Worm (Caenorhabditis elegans) whole organism, young adult: ENCODE results near the gene cyp-35D1.
A peak's percentile ranks its signal among the peaks of the same experiment; 100 is the strongest.

Source experiments
- C17E4.6 ChIP-seq: fragments of 200-800 bp; sonication (Bioruptor generic); IDR thresholded peaks from 2 replicates; pipeline ENCODE4 v1.3.6; 2022; ENCODE audit warnings: missing genetic modification reagents, missing genetic modification characterization, missing compliant biosample characterization
- D2030.7 ChIP-seq: fragments of 200-800 bp; sonication (Bioruptor generic); IDR thresholded peaks from 2 replicates; pipeline ENCODE4 v1.3.6; 2022; ENCODE audit warnings: missing genetic modification reagents, missing genetic modification characterization, missing compliant biosample characterization
- F33H1.4 ChIP-seq: fragments of 200-800 bp; sonication (Bioruptor generic); IDR thresholded peaks from 2 replicates; pipeline ENCODE4 v1.3.6; 2022; ENCODE audit warnings: missing genetic modification reagents, missing genetic modification characterization, missing compliant biosample characterization
- F55B11.4 ChIP-seq: sonication (generic microtip); optimal IDR thresholded peaks from 2 replicates; lab custom pipeline; 2016; ENCODE audit warnings: missing compliant biosample characterization, missing genetic modification characterization, borderline replicate concordance; ENCODE audit not compliant: insufficient read depth
- ZK185.1 ChIP-seq: sonication (generic microtip); optimal IDR thresholded peaks from 2 replicates; lab custom pipeline; 2016; ENCODE audit warnings: mild to moderate bottlenecking, missing genetic modification characterization, missing compliant biosample characterization; ENCODE audit not compliant: poor library complexity, severe bottlenecking
- aptf-2 ChIP-seq: fragments of 200-800 bp; sonication (Bioruptor generic); conservative IDR thresholded peaks from 2 replicates; pipeline ENCODE4 v1.3.6; 2022; ENCODE audit warnings: missing genetic modification reagents, missing genetic modification characterization, missing compliant biosample characterization
- aptf-3 ChIP-seq: fragments of 200-800 bp; sonication (Bioruptor generic); IDR thresholded peaks from 2 replicates; pipeline ENCODE4 v1.3.6; 2022; ENCODE audit warnings: missing genetic modification characterization, missing compliant biosample characterization
- bed-1 ChIP-seq: fragments of 200-800 bp; sonication (Bioruptor generic); IDR thresholded peaks from 2 replicates; pipeline ENCODE4 v1.3.6; 2022; ENCODE audit warnings: missing genetic modification reagents, missing genetic modification characterization, missing compliant biosample characterization
- cebp-1 ChIP-seq, 2 experiments: fragments of 200-800 bp in 1 of 2; sonication (Bioruptor generic) in 1 of 2; sonication (generic microtip) in 1 of 2; IDR thresholded peaks in 1 of 2; optimal IDR thresholded peaks in 1 of 2; 2 replicates each; pipeline versions ENCODE4 v1.3.6 to Lab custom; 2017 to 2022; ENCODE audit warnings: missing compliant biosample characterization in 2 of 2, missing genetic modification characterization in 2 of 2, mild to moderate bottlenecking in 1 of 2, missing genetic modification reagents in 1 of 2, moderate library complexity in 1 of 2
- cebp-2 ChIP-seq: fragments of 200-800 bp; sonication (Bioruptor generic); IDR thresholded peaks from 2 replicates; pipeline ENCODE4 v1.3.6; 2022; ENCODE audit warnings: missing genetic modification characterization, missing compliant biosample characterization
- ceh-58 ChIP-seq: fragments of 200-800 bp; sonication (Bioruptor generic); IDR thresholded peaks from 2 replicates; pipeline ENCODE4 v1.3.6; 2022; ENCODE audit warnings: missing genetic modification characterization, missing compliant biosample characterization
- ceh-79 ChIP-seq: sonication (generic microtip); optimal IDR thresholded peaks from 2 replicates; lab custom pipeline; 2017; ENCODE audit warnings: mild to moderate bottlenecking, missing genetic modification characterization, missing compliant biosample characterization
- dox-1 ChIP-seq: fragments of 200-800 bp; sonication (Bioruptor generic); IDR thresholded peaks from 2 replicates; pipeline ENCODE4 v1.3.6; 2022; ENCODE audit warnings: missing genetic modification reagents, missing genetic modification characterization, missing compliant biosample characterization
- dpff-1 ChIP-seq: sonication (generic microtip); optimal IDR thresholded peaks from 2 replicates; lab custom pipeline; 2017; ENCODE audit warnings: mild to moderate bottlenecking, missing genetic modification characterization, missing compliant biosample characterization
- dpl-1 ChIP-seq: fragments of 150-350 bp; optimal IDR thresholded peaks from 2 replicates; lab custom pipeline; 2014; ENCODE audit warnings: missing biosample characterization, missing genetic modification reagents, missing genetic modification characterization
- efl-1 ChIP-seq: fragments of 150-350 bp; optimal IDR thresholded peaks from 2 replicates; lab custom pipeline; 2014; ENCODE audit warnings: missing biosample characterization, missing genetic modification reagents, missing genetic modification characterization
- ets-4 ChIP-seq: fragments of 200-800 bp; sonication (Bioruptor generic); optimal IDR thresholded peaks from 2 replicates; lab custom pipeline; 2018; ENCODE audit warnings: mild to moderate bottlenecking, missing genetic modification characterization, missing compliant biosample characterization
- gei-17 ChIP-seq: fragments of 200-800 bp; sonication (Bioruptor generic); optimal IDR thresholded peaks from 2 replicates; lab custom pipeline; 2018; ENCODE audit warnings: mild to moderate bottlenecking, missing genetic modification characterization, missing compliant biosample characterization
- hmg-1.2 ChIP-seq: fragments of 200-800 bp; sonication (Bioruptor generic); IDR thresholded peaks from 2 replicates; pipeline ENCODE4 v1.3.6; 2022; ENCODE audit warnings: missing genetic modification reagents, missing genetic modification characterization, missing compliant biosample characterization
- hmg-20 ChIP-seq: fragments of 200-800 bp; sonication (Bioruptor generic); IDR thresholded peaks from 2 replicates; pipeline ENCODE4 v1.3.6; 2022; ENCODE audit warnings: missing genetic modification reagents, missing genetic modification characterization, missing compliant biosample characterization
- hsf-1 ChIP-seq: fragments of 200-800 bp; sonication (Bioruptor generic); IDR thresholded peaks from 2 replicates; pipeline ENCODE4 v1.3.6; 2022; ENCODE audit warnings: missing genetic modification reagents, missing genetic modification characterization, missing compliant biosample characterization
- lag-1 ChIP-seq: fragments of 200-800 bp; sonication (Bioruptor generic); IDR thresholded peaks from 2 replicates; pipeline ENCODE4 v1.3.6; 2022; ENCODE audit warnings: missing genetic modification reagents, missing genetic modification characterization, missing compliant biosample characterization
- lir-1 ChIP-seq: fragments of 200-800 bp; sonication (Bioruptor generic); conservative IDR thresholded peaks from 2 replicates; pipeline ENCODE4 v1.3.6; 2022; ENCODE audit warnings: missing genetic modification reagents, missing genetic modification characterization, missing compliant biosample characterization
- lsy-27 ChIP-seq: sonication (generic microtip); optimal IDR thresholded peaks from 2 replicates; lab custom pipeline; 2017; ENCODE audit warnings: missing genetic modification characterization, mild to moderate bottlenecking, missing compliant biosample characterization, antibody characterized with exemption, missing genotype, borderline replicate concordance; ENCODE audit not compliant: insufficient read depth
- madf-3 ChIP-seq: fragments of 200-800 bp; sonication (Bioruptor generic); IDR thresholded peaks from 2 replicates; pipeline ENCODE4 v1.3.6; 2022; ENCODE audit warnings: missing genetic modification reagents, missing genetic modification characterization, missing compliant biosample characterization
- madf-6 ChIP-seq: fragments of 200-800 bp; sonication (Bioruptor generic); IDR thresholded peaks from 2 replicates; pipeline ENCODE4 v1.3.6; 2022; ENCODE audit warnings: missing genetic modification reagents, missing genetic modification characterization, missing compliant biosample characterization
- madf-8 ChIP-seq: fragments of 200-800 bp; sonication (Bioruptor generic); conservative IDR thresholded peaks from 2 replicates; pipeline ENCODE4 v1.3.6; 2022; ENCODE audit warnings: missing genetic modification reagents, missing genetic modification characterization, missing compliant biosample characterization
- mes-4 ChIP-seq: sonication (generic microtip); optimal IDR thresholded peaks from 2 replicates; lab custom pipeline; 2016; ENCODE audit warnings: missing genotype, missing genetic modification characterization, missing compliant biosample characterization
- nhr-27 ChIP-seq: fragments of 200-800 bp; sonication (Bioruptor generic); optimal IDR thresholded peaks from 2 replicates; lab custom pipeline; 2018; ENCODE audit warnings: mild to moderate bottlenecking, missing genetic modification characterization, moderate library complexity, missing compliant biosample characterization
- nhr-80 ChIP-seq: sonication (generic microtip); optimal IDR thresholded peaks from 2 replicates; lab custom pipeline; 2016; ENCODE audit warnings: missing genetic modification characterization, missing compliant biosample characterization
- rec-8 ChIP-seq, 2 experiments: sonication (generic microtip); optimal IDR thresholded peaks; 2 replicates each; lab custom pipeline; 2016; ENCODE audit warnings: mild to moderate bottlenecking in 2 of 2, missing genetic modification characterization in 2 of 2, missing genetic modification reagents in 2 of 2, missing genotype in 2 of 2, missing biosample characterization in 1 of 2, missing compliant biosample characterization in 1 of 2, moderate library complexity in 1 of 2
- repo-1 ChIP-seq: sonication (generic microtip); optimal IDR thresholded peaks from 2 replicates; lab custom pipeline; 2017; ENCODE audit warnings: mild to moderate bottlenecking, missing genetic modification characterization, missing compliant biosample characterization
- sptf-2 ChIP-seq: fragments of 200-800 bp; sonication (Bioruptor generic); optimal IDR thresholded peaks from 2 replicates; lab custom pipeline; 2018; ENCODE audit warnings: mild to moderate bottlenecking, missing genetic modification characterization, missing compliant biosample characterization
- tbx-9 ChIP-seq: sonication (generic microtip); optimal IDR thresholded peaks from 2 replicates; lab custom pipeline; 2016; ENCODE audit warnings: borderline replicate concordance, missing genetic modification characterization, inconsistent platforms, missing compliant biosample characterization
- xnd-1 ChIP-seq: sonication (generic microtip); optimal IDR thresholded peaks from 2 replicates; lab custom pipeline; 2016; ENCODE audit warnings: missing genotype, missing genetic modification reagents, missing genetic modification characterization, missing compliant biosample characterization
- zfh-2 ChIP-seq: fragments of 200-800 bp; sonication (Bioruptor generic); conservative IDR thresholded peaks from 2 replicates; pipeline ENCODE4 v1.3.6; 2022; ENCODE audit warnings: missing genetic modification reagents, missing genetic modification characterization, missing compliant biosample characterization
- ztf-18 ChIP-seq: sonication (generic microtip); optimal IDR thresholded peaks from 2 replicates; lab custom pipeline; 2016; ENCODE audit warnings: missing genotype, mild to moderate bottlenecking, missing genetic modification characterization, missing compliant biosample characterization
- ztf-22 ChIP-seq: fragments of 200-800 bp; sonication (Bioruptor generic); optimal IDR thresholded peaks from 2 replicates; lab custom pipeline; 2018; ENCODE audit warnings: mild to moderate bottlenecking, missing genetic modification characterization, moderate library complexity, missing compliant biosample characterization

Gene cyp-35D1

ce11 chrV:16031571-16031970, 37.5 kb upstream of the cyp-35D1 start, which contains the start of gene T10C6.7:
TSS of gene T10C6.7 (minus strand) at chrV:16031713.
- TF ChIP-seq dpff-1 (tag; lab: Kevin White, UChicago) (no peak), zfh-2 (no peak), lag-1 (GFP tag; lab: Robert Waterston, UW) (no peak), ztf-18 (tag; lab: Kevin White, UChicago) (no peak), lir-1 (GFP tag; lab: Robert Waterston, UW) (0 out of 2 replicates have a peak, but pooled peaks have one; percentile 10), aptf-3 (peak; percentile 98), F55B11.4 (no peak), ceh-79 (tag; lab: Kevin White, UChicago) (no peak), ztf-22 (GFP tag; lab: Kevin White, UChicago) (no peak), madf-6 (peak; percentile 87), dpl-1 (GFP tag; lab: Kevin White, UChicago) (no peak), D2030.7 (GFP tag; lab: Robert Waterston, UW) (peak; percentile 18; the same call in 1 of the 2 replicates), xnd-1 (tag; lab: Kevin White, UChicago) (peak; percentile 7), gei-17 (no peak), lsy-27 (tag; lab: Kevin White, UChicago) (no peak), tbx-9 (no peak), aptf-2 (GFP tag; lab: Robert Waterston, UW) (peak; percentile 100), cebp-2 (GFP tag; lab: Robert Waterston, UW) (no peak), hsf-1 (no peak), mes-4 (tag; lab: Kevin White, UChicago) (no peak), ceh-58 (GFP tag; lab: Robert Waterston, UW) (no peak), bed-1 (no peak), efl-1 (GFP tag; lab: Kevin White, UChicago) (peak; percentile 34), madf-8 (GFP tag; lab: Robert Waterston, UW) (peak; percentile 69), F33H1.4 (GFP tag; lab: Robert Waterston, UW) (no peak), hmg-1.2 (no peak), dox-1 (no peak), ets-4 (GFP tag; lab: Kevin White, UChicago) (no peak), madf-3 (GFP tag; lab: Robert Waterston, UW) (peak; percentile 39; the same call in 1 of the 2 replicates), nhr-27 (tag; lab: Kevin White, UChicago) (no peak), C17E4.6 (GFP tag; lab: Robert Waterston, UW) (no peak), ZK185.1 (tag; lab: Kevin White, UChicago) (no peak)

DNA sequence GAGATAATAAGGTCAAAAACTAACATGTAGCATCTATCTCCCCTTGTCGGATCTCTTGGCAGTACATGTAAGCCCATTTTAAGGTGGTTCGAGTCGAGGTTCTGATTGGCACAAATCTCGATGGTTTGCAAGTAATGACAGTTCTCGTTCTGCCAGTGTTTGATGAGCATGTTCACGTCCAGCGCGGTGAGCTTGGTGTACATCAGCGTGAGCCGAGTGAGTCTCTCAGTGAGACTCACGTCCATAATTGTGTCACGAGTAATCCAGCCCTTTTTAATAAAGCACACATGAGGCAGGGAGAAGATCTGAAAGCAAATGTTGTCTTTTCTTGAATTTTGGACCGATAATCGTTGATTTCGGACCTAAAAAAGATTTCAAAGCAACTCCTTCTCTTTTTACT, 36.3 kb upstream of the cyp-35D1 start, which contains the start of gene T10C6.16:
T10C6.16 (minus strand) TSS at position 245 of the 400 bp plus-strand sequence.
- TF ChIP-seq efl-1 (GFP tag; lab: Kevin White, UChicago): no peak
- TF ChIP-seq nhr-80 (tag; lab: Kevin White, UChicago): no peak
- TF ChIP-seq hmg-20 (GFP tag; lab: Robert Waterston, UW): no peak
- TF ChIP-seq rec-8 (tag; optimal IDR thresholded peaks at IDR 0.05; lab: Kevin White, UChicago): no peak
- TF ChIP-seq repo-1 (tag; lab: Kevin White, UChicago): no peak
- TF ChIP-seq F33H1.4 (GFP tag; lab: Robert Waterston, UW): no peak
- TF ChIP-seq cebp-1 (GFP tag; IDR thresholded peaks at IDR 0.05; lab: Robert Waterston, UW): no peak
- TF ChIP-seq cebp-1 (tag; optimal IDR thresholded peaks at IDR 0.05; lab: Kevin White, UChicago): no peak
- TF ChIP-seq sptf-2 (GFP tag; lab: Kevin White, UChicago): no peak
